Worm (Caenorhabditis elegans) whole organism, L4/young adult: ENCODE results near the gene F54D5.4.

ENCODE experiments used
- W03F9.2 ChIP-seq: fragments of 150-350 bp; optimal IDR thresholded peaks from 2 replicates; lab custom pipeline; 2014; ENCODE audit warnings: missing biosample characterization, missing genetic modification characterization
- dao-5 ChIP-seq: sonication (generic microtip); optimal IDR thresholded peaks from 2 replicates; lab custom pipeline; 2016; ENCODE audit warnings: missing genotype, missing genetic modification characterization, moderate library complexity, missing compliant biosample characterization
- him-1 ChIP-seq: sonication (generic microtip); optimal IDR thresholded peaks from 2 replicates; lab custom pipeline; 2016; ENCODE audit warnings: missing genotype, missing genetic modification reagents, missing genetic modification characterization, missing compliant biosample characterization

- TF ChIP-seq dao-5 (tag; lab: Kevin White, UChicago) = no peak
- no peak for TF ChIP-seq W03F9.2 (tag; lab: Kevin White, UChicago)
- TF ChIP-seq him-1 (tag; lab: Kevin White, UChicago) = no peak
Observed at ce11 chrII:11599751-11600150, 30.1 kb downstream of the F54D5.4 start, which contains the start of gene npp-5.
